Fruit fly (Drosophila melanogaster) whole organism, embryonic: Measurements from ENCODE around the gene kek4.
A peak's percentile ranks its signal among the peaks of the same experiment; 100 is the strongest.

Experiments used
- Asciz ChIP-seq: fragments of 200-800 bp; sonication (Bioruptor generic); optimal IDR thresholded peaks from 2 replicates; lab custom pipeline; 2017; ENCODE audit warnings: missing biosample characterization, mild to moderate bottlenecking, missing genetic modification characterization, missing genetic modification reagents
- CG11504 ChIP-seq: fragments of 200-800 bp; sonication (Bioruptor generic); optimal IDR thresholded peaks from 3 replicates; lab custom pipeline; 2019; ENCODE audit warnings: missing biosample characterization, mild to moderate bottlenecking, missing genetic modification characterization, moderate library complexity
- CG12155 ChIP-seq: fragments of 200-800 bp; sonication (Bioruptor generic); optimal IDR thresholded peaks from 3 replicates; lab custom pipeline; 2016; ENCODE audit warnings: missing biosample characterization, missing genetic modification characterization
- CG12299 ChIP-seq: fragments of 200-800 bp; sonication (Bioruptor generic); optimal IDR thresholded peaks from 2 replicates; lab custom pipeline; 2018; ENCODE audit warnings: missing biosample characterization, mild to moderate bottlenecking, missing genetic modification characterization
- CG13424 ChIP-seq: fragments of 200-800 bp; sonication (Bioruptor generic); optimal IDR thresholded peaks from 2 replicates; lab custom pipeline; 2019; ENCODE audit warnings: missing biosample characterization, mild to moderate bottlenecking, missing genetic modification characterization, moderate library complexity
- CG13775 ChIP-seq: fragments of 200-800 bp; sonication (Bioruptor generic); optimal IDR thresholded peaks from 3 replicates; lab custom pipeline; 2017; ENCODE audit warnings: missing biosample characterization, mild to moderate bottlenecking, missing genetic modification characterization
- CG15514 ChIP-seq: fragments of 200-800 bp; sonication (Bioruptor generic); optimal IDR thresholded peaks from 3 replicates; lab custom pipeline; 2017; ENCODE audit warnings: missing biosample characterization, missing genetic modification characterization, mild to moderate bottlenecking, moderate library complexity, missing genetic modification reagents
- CG17328 ChIP-seq: fragments of 200-800 bp; sonication (Bioruptor generic); IDR thresholded peaks from 2 replicates; pipeline ENCODE4 v1.3.6; 2022; ENCODE audit warnings: missing biosample characterization, missing genetic modification characterization
- CG2202 ChIP-seq: fragments of 200-800 bp; sonication (Bioruptor generic); optimal IDR thresholded peaks from 2 replicates; lab custom pipeline; 2018; ENCODE audit warnings: missing biosample characterization, mild to moderate bottlenecking, missing genetic modification characterization
- CG31224 ChIP-seq: fragments of 200-800 bp; sonication (Bioruptor generic); IDR thresholded peaks from 2 replicates; pipeline ENCODE4 v1.3.6; 2022; ENCODE audit warnings: missing biosample characterization, missing genetic modification characterization
- CG3838 ChIP-seq: fragments of 200-800 bp; sonication (Bioruptor generic); optimal IDR thresholded peaks from 3 replicates; lab custom pipeline; 2016; ENCODE audit warnings: missing biosample characterization, missing genetic modification characterization
- CG4282 ChIP-seq: fragments of 200-800 bp; sonication (Bioruptor generic); optimal IDR thresholded peaks from 2 replicates; lab custom pipeline; 2016; ENCODE audit warnings: missing biosample characterization, missing genetic modification characterization
- CG4854 ChIP-seq: fragments of 200-800 bp; sonication (Bioruptor generic); optimal IDR thresholded peaks from 2 replicates; lab custom pipeline; 2016; ENCODE audit warnings: missing biosample characterization, missing genetic modification characterization, inconsistent platforms
- CG5953 ChIP-seq: fragments of 200-800 bp; sonication (Bioruptor generic); IDR thresholded peaks from 2 replicates; pipeline ENCODE4 v1.3.6; 2022; ENCODE audit warnings: missing biosample characterization, missing genetic modification characterization
- CG6791 ChIP-seq: fragments of 200-800 bp; sonication (Bioruptor generic); IDR thresholded peaks from 3 replicates; pipeline ENCODE4 v1.3.6; 2022; ENCODE audit warnings: missing biosample characterization, missing genetic modification characterization; ENCODE audit not compliant: partially characterized antibody
- CG6854 ChIP-seq: fragments of 200-800 bp; sonication (Bioruptor generic); optimal IDR thresholded peaks from 3 replicates; lab custom pipeline; 2017; ENCODE audit warnings: missing biosample characterization, mild to moderate bottlenecking, missing genetic modification characterization
- CG7556 ChIP-seq: fragments of 200-800 bp; sonication (Bioruptor generic); optimal IDR thresholded peaks from 2 replicates; lab custom pipeline; 2017; ENCODE audit warnings: missing biosample characterization, mild to moderate bottlenecking, missing genetic modification characterization
- CG7928 ChIP-seq: fragments of 200-800 bp; sonication (Bioruptor generic); optimal IDR thresholded peaks from 2 replicates; lab custom pipeline; 2017; ENCODE audit warnings: missing biosample characterization, mild to moderate bottlenecking, missing genetic modification characterization
- CG8478 ChIP-seq: fragments of >200 bp; optimal IDR thresholded peaks from 2 replicates; lab custom pipeline; 2018
- CG9727 ChIP-seq: fragments of 200-800 bp; sonication (Bioruptor generic); optimal IDR thresholded peaks from 3 replicates; lab custom pipeline; 2017; ENCODE audit warnings: missing biosample characterization, mild to moderate bottlenecking, missing genetic modification characterization
- Deaf1 ChIP-seq: fragments of 200-800 bp; optimal IDR thresholded peaks from 3 replicates; lab custom pipeline; 2019; ENCODE audit warnings: missing biosample characterization, mild to moderate bottlenecking, missing genetic modification characterization, moderate library complexity
- Dip2 ChIP-seq: fragments of 200-800 bp; sonication (Bioruptor generic); IDR thresholded peaks from 2 replicates; pipeline ENCODE4 v1.3.6; 2022; ENCODE audit warnings: missing biosample characterization, missing genetic modification characterization
- Doc3 ChIP-seq: fragments of 200-800 bp; sonication (Bioruptor generic); IDR thresholded peaks from 3 replicates; pipeline ENCODE4 v1.3.6; 2022; ENCODE audit warnings: missing biosample characterization, missing genetic modification characterization; ENCODE audit not compliant: partially characterized antibody
- Dp ChIP-seq: fragments of 200-800 bp; sonication (Bioruptor generic); optimal IDR thresholded peaks from 2 replicates; lab custom pipeline; 2018; ENCODE audit warnings: missing biosample characterization, mild to moderate bottlenecking, missing genetic modification characterization, moderate library complexity
- Eip74EF ChIP-seq, 2 experiments: fragments of 200-800 bp in 1 of 2; fragments of >200 bp in 1 of 2; sonication (Bioruptor generic) in 1 of 2; optimal IDR thresholded peaks; 2 replicates each; lab custom pipeline; 2017 to 2019; ENCODE audit warnings: missing biosample characterization in 2 of 2, missing genetic modification characterization in 2 of 2, mild to moderate bottlenecking in 1 of 2, moderate library complexity in 1 of 2
- H15 ChIP-seq: fragments of 200-800 bp; sonication (Bioruptor generic); IDR thresholded peaks from 3 replicates; pipeline ENCODE4 v1.3.6; 2022; ENCODE audit warnings: missing biosample characterization, missing genetic modification characterization
- MTF-1 ChIP-seq: fragments of 200-800 bp; sonication (Bioruptor generic); optimal IDR thresholded peaks from 2 replicates; lab custom pipeline; 2018; ENCODE audit warnings: missing biosample characterization, mild to moderate bottlenecking, missing genetic modification characterization, borderline replicate concordance
- Med ChIP-seq: fragments of 200-800 bp; sonication (Bioruptor generic); peaks from one replicate; lab custom pipeline; 2016; ENCODE audit warnings: missing biosample characterization, missing genetic modification characterization, mild to moderate bottlenecking, inconsistent platforms, moderate library complexity
- Mrtf ChIP-seq: fragments of 200-800 bp; sonication (Bioruptor generic); IDR thresholded peaks from 3 replicates; pipeline ENCODE4 v1.3.6; 2022; ENCODE audit warnings: missing biosample characterization, missing genetic modification characterization
- Optix ChIP-seq: fragments of 200-800 bp; sonication (Bioruptor generic); IDR thresholded peaks from 3 replicates; pipeline ENCODE4 v1.3.6; 2022; ENCODE audit warnings: missing biosample characterization, missing genetic modification characterization
- Xrp1 ChIP-seq: fragments of 200-800 bp; sonication (Bioruptor generic); IDR thresholded peaks from 2 replicates; pipeline ENCODE4 v1.3.6; 2022; ENCODE audit warnings: missing biosample characterization, missing genetic modification characterization
- al ChIP-seq: fragments of 200-800 bp; sonication (Bioruptor generic); IDR thresholded peaks from 2 replicates; pipeline ENCODE4 v1.3.6; 2022; ENCODE audit warnings: missing biosample characterization, missing genetic modification characterization
- amos ChIP-seq: fragments of 200-800 bp; sonication (Bioruptor generic); IDR thresholded peaks from 2 replicates; pipeline ENCODE4 v1.3.6; 2022; ENCODE audit warnings: missing biosample characterization, missing genetic modification characterization; ENCODE audit not compliant: partially characterized antibody
- ase ChIP-seq: fragments of 200-800 bp; sonication (Bioruptor generic); IDR thresholded peaks from 3 replicates; pipeline ENCODE4 v1.3.6; 2022; ENCODE audit warnings: missing biosample characterization, missing genetic modification characterization
- bcd ChIP-seq: fragments of 200-800 bp; sonication (Bioruptor generic); optimal IDR thresholded peaks from 2 replicates; lab custom pipeline; 2017; ENCODE audit warnings: missing biosample characterization, mild to moderate bottlenecking, missing genetic modification characterization
- chm ChIP-seq: fragments of 200-800 bp; sonication (Bioruptor generic); IDR thresholded peaks from 2 replicates; pipeline ENCODE4 v1.3.6; 2022; ENCODE audit warnings: missing biosample characterization, missing genetic modification characterization
- ci ChIP-seq: fragments of 200-800 bp; sonication (Bioruptor generic); IDR thresholded peaks from 3 replicates; pipeline ENCODE4 v1.3.6; 2022; ENCODE audit warnings: missing biosample characterization, missing genetic modification characterization
- crol ChIP-seq: fragments of 200-800 bp; sonication (Bioruptor generic); IDR thresholded peaks from 2 replicates; pipeline ENCODE4 v1.3.6; 2022; ENCODE audit warnings: missing biosample characterization, missing genetic modification characterization
- dmrt11E ChIP-seq: fragments of 200-800 bp; sonication (Bioruptor generic); optimal IDR thresholded peaks from 3 replicates; lab custom pipeline; 2018; ENCODE audit warnings: missing biosample characterization, mild to moderate bottlenecking, missing genetic modification characterization, moderate library complexity
- emc ChIP-seq: fragments of 200-800 bp; sonication (Bioruptor generic); optimal IDR thresholded peaks from 2 replicates; lab custom pipeline; 2016; ENCODE audit warnings: missing biosample characterization, missing genetic modification characterization
- gcm2 ChIP-seq: fragments of 200-800 bp; sonication (Bioruptor generic); optimal IDR thresholded peaks from 2 replicates; lab custom pipeline; 2016; ENCODE audit warnings: missing biosample characterization, missing genetic modification characterization
- gsb ChIP-seq: fragments of 200-800 bp; sonication (Bioruptor generic); IDR thresholded peaks from 2 replicates; pipeline ENCODE4 v1.3.6; 2022; ENCODE audit warnings: missing biosample characterization, missing genetic modification characterization
- hth ChIP-seq: fragments of >200 bp; optimal IDR thresholded peaks from 2 replicates; lab custom pipeline; 2017; ENCODE audit warnings: inconsistent platforms
- luna ChIP-seq: fragments of 200-800 bp; sonication (Bioruptor generic); optimal IDR thresholded peaks from 2 replicates; lab custom pipeline; 2016; ENCODE audit warnings: missing biosample characterization, missing genetic modification characterization
- p53 ChIP-seq: fragments of 200-800 bp; sonication (Bioruptor generic); optimal IDR thresholded peaks from 2 replicates; lab custom pipeline; 2016; ENCODE audit warnings: missing biosample characterization, missing genetic modification characterization
- shn ChIP-seq: fragments of 200-800 bp; sonication (Bioruptor generic); optimal IDR thresholded peaks from 3 replicates; lab custom pipeline; 2016; ENCODE audit warnings: missing biosample characterization, missing genetic modification characterization
- sr ChIP-seq: fragments of 200-800 bp; sonication (Bioruptor generic); IDR thresholded peaks from 3 replicates; pipeline ENCODE4 v1.3.6; 2022; ENCODE audit warnings: missing biosample characterization, missing genetic modification characterization
- tgo ChIP-seq: fragments of 200-800 bp; sonication (Bioruptor generic); IDR thresholded peaks from 3 replicates; pipeline ENCODE4 v1.3.6; 2022; ENCODE audit warnings: missing biosample characterization, missing genetic modification characterization
- tin ChIP-seq: fragments of 200-800 bp; sonication (Bioruptor generic); optimal IDR thresholded peaks from 3 replicates; lab custom pipeline; 2016; ENCODE audit warnings: missing biosample characterization, missing genetic modification characterization
- tll ChIP-seq, 2 experiments: fragments of 200-800 bp in 1 of 2; fragments of >200 bp in 1 of 2; sonication (Bioruptor generic) in 1 of 2; optimal IDR thresholded peaks; 2 replicates each; lab custom pipeline; 2017 to 2019; ENCODE audit warnings: missing biosample characterization in 2 of 2, missing genetic modification characterization in 2 of 2, mild to moderate bottlenecking in 1 of 2, moderate library complexity in 1 of 2
- tup ChIP-seq: fragments of 200-800 bp; sonication (Bioruptor generic); optimal IDR thresholded peaks from 2 replicates; lab custom pipeline; 2016; ENCODE audit warnings: missing biosample characterization, mild to moderate bottlenecking, missing genetic modification characterization, moderate library complexity

The kek4 gene

DNA sequence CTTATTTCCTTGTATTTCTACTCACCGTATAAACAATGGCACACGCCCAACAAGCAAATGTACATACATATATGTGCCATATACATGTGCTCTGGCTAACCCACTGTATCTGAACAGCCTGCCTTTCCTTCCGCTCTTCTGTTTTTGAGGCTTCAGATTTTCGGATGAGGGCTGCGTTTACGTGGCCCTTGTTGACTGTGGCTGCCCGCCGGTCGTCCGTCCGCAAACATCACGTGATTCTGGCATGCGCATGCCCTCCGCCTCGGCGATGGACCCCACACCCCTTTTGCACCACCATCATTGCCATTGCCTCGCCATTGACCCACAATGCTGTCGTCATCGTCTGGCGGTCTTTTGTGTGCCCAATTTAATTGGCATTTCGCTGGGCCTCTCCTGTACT is 9.9 kb downstream of the kek4 start (continued):
- TF ChIP-seq CG4282 (no peak), CG7928 (GFP tag; lab: Kevin White, UChicago) (no peak), bcd (peak; percentile 38), MTF-1 (peak; percentile 36), CG6791 (GFP tag; lab: Robert Waterston, UW) (no peak), Xrp1 (GFP tag; lab: Robert Waterston, UW) (peak; percentile 44; the same call in 1 of the 2 replicates), dmrt11E (tag; lab: Kevin White, UChicago) (no peak), ci (GFP tag; lab: Robert Waterston, UW) (peak; percentile 80; the same call in 1 of the 3 replicates), tin (no peak), Optix (GFP tag; lab: Robert Waterston, UW) (0 out of 3 replicates have a peak, but pooled peaks have one; percentile 15), al (GFP tag; lab: Robert Waterston, UW) (no peak), Asciz (GFP tag; lab: Kevin White, UChicago) (no peak), Med (GFP tag; lab: Kevin White, UChicago) (peak; percentile 93), CG15514 (GFP tag; lab: Kevin White, UChicago) (peak; percentile 52), ase (GFP tag; lab: Robert Waterston, UW) (no peak), CG4854 (GFP tag; lab: Kevin White, UChicago) (no peak), CG3838 (GFP tag; lab: Kevin White, UChicago) (no peak), emc (GFP tag; lab: Kevin White, UChicago) (no peak), CG7556 (GFP tag; lab: Kevin White, UChicago) (no peak), Dp (GFP tag; lab: Kevin White, UChicago) (no peak), tgo (no peak), amos (no peak), shn (GFP tag; lab: Kevin White, UChicago) (peak; percentile 5), CG2202 (peak; percentile 3), Dip2 (no peak), p53 (peak; percentile 25), hth (no peak), CG13775 (GFP tag; lab: Kevin White, UChicago) (peak; percentile 31), CG6854 (peak; percentile 63), luna (no peak), H15 (no peak), crol (peak; percentile 81), tll (GFP tag; optimal IDR thresholded peaks at IDR 0.05; lab: Kevin White, UChicago) (peak in 1 of 2 experiments; percentile 64), CG13424 (tag; lab: Kevin White, UChicago) (peak; percentile 29), CG12299 (tag; lab: Kevin White, UChicago) (no peak), CG8478 (lab: Kevin White, UChicago) (no peak), Deaf1 (tag; lab: Kevin White, UChicago) (peak; percentile 44), chm (GFP tag; lab: Robert Waterston, UW) (0 out of 2 replicates have a peak, but pooled peaks have one; percentile 21), CG5953 (GFP tag; lab: Robert Waterston, UW) (0 out of 2 replicates have a peak, but pooled peaks have one; percentile 27), gsb (GFP tag; lab: Robert Waterston, UW) (no peak), CG9727 (peak; percentile 70), CG17328 (GFP tag; lab: Robert Waterston, UW) (peak; percentile 52; the same call in 1 of the 2 replicates), Eip74EF (GFP tag; optimal IDR thresholded peaks at IDR 0.05; lab: Kevin White, UChicago) (peak in 1 of 2 experiments; percentile 61), CG12155 (GFP tag; lab: Kevin White, UChicago) (no peak), tup (no peak), Doc3 (GFP tag; lab: Robert Waterston, UW) (no peak), CG11504 (no peak), sr (0 out of 3 replicates have a peak, but pooled peaks have one; percentile 64), gcm2 (no peak), Mrtf (GFP tag; lab: Robert Waterston, UW) (no peak), CG31224 (GFP tag; lab: Robert Waterston, UW) (no peak)
